Worm (Caenorhabditis elegans): ENCODE data around the gene col-122.

ce11 chrIV:9523139-9523538 is 40.0 kb upstream of the col-122 start:
- TF ChIP-seq W03F9.2 (tag; optimal IDR thresholded peaks at IDR 0.05) (no peak), him-1 (tag; optimal IDR thresholded peaks at IDR 0.05) (no peak)

All from whole organism, L4/young adult.